Worm (Caenorhabditis elegans) whole organism, L4 larva: Measurements from ENCODE around the gene lys-10.

Experiments used
- F49E8.2 ChIP-seq: sonication (generic microtip); optimal IDR thresholded peaks from 2 replicates; lab custom pipeline; 2016; ENCODE audit warnings: missing compliant biosample characterization, mild to moderate bottlenecking, missing genetic modification characterization, borderline replicate concordance
- ama-1 ChIP-seq: fragments of 150-350 bp; optimal IDR thresholded peaks from 2 replicates; lab custom pipeline; 2014; ENCODE audit warnings: inconsistent platforms, mixed read lengths
- ceh-20 ChIP-seq: fragments of 200-800 bp; sonication (Bioruptor generic); IDR thresholded peaks from 2 replicates; pipeline ENCODE4 v1.3.6; 2022; ENCODE audit warnings: missing genetic modification reagents, missing genetic modification characterization, missing compliant biosample characterization
- lin-15B ChIP-seq: fragments of 150-350 bp; sonication (generic microtip); optimal IDR thresholded peaks from 3 replicates; lab custom pipeline; 2014; ENCODE audit warnings: missing biosample characterization, missing genetic modification characterization
- mxl-3 ChIP-seq: fragments of 200-800 bp; sonication (Bioruptor generic); optimal IDR thresholded peaks from 2 replicates; lab custom pipeline; 2018; ENCODE audit warnings: mild to moderate bottlenecking, missing genetic modification characterization, missing compliant biosample characterization
- nhr-11 ChIP-seq: fragments of 150-350 bp; optimal IDR thresholded peaks from 2 replicates; lab custom pipeline; 2014; ENCODE audit warnings: missing biosample characterization, missing genetic modification characterization
- nhr-25 ChIP-seq: sonication (generic microtip); optimal IDR thresholded peaks from 2 replicates; lab custom pipeline; 2017; ENCODE audit warnings: missing genetic modification characterization, mild to moderate bottlenecking, missing compliant biosample characterization, antibody characterized with exemption, moderate library complexity, borderline replicate concordance; ENCODE audit not compliant: insufficient read depth
- snpc-4 ChIP-seq: fragments of 150-350 bp; optimal IDR thresholded peaks from 2 replicates; lab custom pipeline; 2014; ENCODE audit warnings: missing biosample characterization, missing genetic modification characterization
- unc-130 ChIP-seq: sonication (generic microtip); optimal IDR thresholded peaks from 2 replicates; lab custom pipeline; 2016; ENCODE audit warnings: missing genetic modification reagents, missing genetic modification characterization, missing compliant biosample characterization
- unc-39 ChIP-seq: sonication (generic microtip); optimal IDR thresholded peaks from 2 replicates; lab custom pipeline; 2017; ENCODE audit warnings: missing biosample characterization, missing genetic modification characterization

- TF ChIP-seq unc-130 (no peak), nhr-25 (tag; lab: Kevin White, UChicago) (no peak), lin-15B (tag; lab: Kevin White, UChicago) (no peak), F49E8.2 (tag; lab: Kevin White, UChicago) (no peak), ceh-20 (GFP tag; lab: Robert Waterston, UW) (no peak), snpc-4 (tag; lab: Kevin White, UChicago) (no peak), mxl-3 (GFP tag; lab: Kevin White, UChicago) (no peak), ama-1 (lab: Kevin White, UChicago) (no peak), nhr-11 (tag; lab: Kevin White, UChicago) (no peak), unc-39 (tag; lab: Kevin White, UChicago) (no peak)
Observed at ce11 chrIV:8297192-8297591, 35.4 kb upstream of the lys-10 start, which contains the start of gene nprl-3.
